Fruit fly (Drosophila melanogaster): ENCODE results near the gene FRG1.

The FRG1 gene

DNA sequence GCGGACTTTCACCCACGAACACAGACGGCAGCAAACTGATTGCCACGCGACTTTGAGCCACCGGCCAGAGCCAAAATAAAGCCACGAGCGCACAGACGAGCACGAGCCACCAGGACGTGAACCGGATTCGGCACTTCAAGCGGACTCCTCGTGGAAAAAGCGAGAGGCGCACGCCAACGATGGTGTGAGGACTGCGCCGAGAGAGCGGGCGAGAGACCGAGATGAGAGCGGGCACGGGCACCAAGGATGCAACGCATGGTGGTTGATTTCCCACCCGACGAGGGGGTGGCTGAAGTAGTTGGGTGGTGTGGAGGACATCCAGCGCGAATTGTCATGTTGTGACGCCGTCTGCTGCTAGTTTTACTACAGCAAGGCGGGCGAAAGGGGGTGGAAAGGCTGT lies 1.7 kb downstream of the FRG1 start, which contains the start of gene gogo:
TSS of gene gogo (minus strand) at position 39 of the 400 bp plus-strand sequence.
- no peak for TF ChIP-seq CG5204 (GFP tag; optimal IDR thresholded peaks at IDR 0.05)
- TF ChIP-seq cic (GFP tag; optimal IDR thresholded peaks at IDR 0.05) = no peak
- TF ChIP-seq CG33017 (tag; optimal IDR thresholded peaks at IDR 0.05) = no peak
- TF ChIP-seq CG7101 (tag; optimal IDR thresholded peaks at IDR 0.05) = no peak
- no peak for TF ChIP-seq ovo (GFP tag; optimal IDR thresholded peaks at IDR 0.05)
- no peak for TF ChIP-seq Crg-1 (GFP tag; optimal IDR thresholded peaks at IDR 0.05)
- TF ChIP-seq toe (GFP tag; optimal IDR thresholded peaks at IDR 0.05) = no peak
- TF ChIP-seq Clk (GFP tag; optimal IDR thresholded peaks at IDR 0.05) = no peak
- no peak for TF ChIP-seq tj (GFP tag; optimal IDR thresholded peaks at IDR 0.05)
- TF ChIP-seq CG1620 (GFP tag; optimal IDR thresholded peaks at IDR 0.05) = no peak
- TF ChIP-seq Mnt (GFP tag; optimal IDR thresholded peaks at IDR 0.05) = no peak
- no peak for TF ChIP-seq Hr96 (GFP tag; optimal IDR thresholded peaks at IDR 0.05)

DNA sequence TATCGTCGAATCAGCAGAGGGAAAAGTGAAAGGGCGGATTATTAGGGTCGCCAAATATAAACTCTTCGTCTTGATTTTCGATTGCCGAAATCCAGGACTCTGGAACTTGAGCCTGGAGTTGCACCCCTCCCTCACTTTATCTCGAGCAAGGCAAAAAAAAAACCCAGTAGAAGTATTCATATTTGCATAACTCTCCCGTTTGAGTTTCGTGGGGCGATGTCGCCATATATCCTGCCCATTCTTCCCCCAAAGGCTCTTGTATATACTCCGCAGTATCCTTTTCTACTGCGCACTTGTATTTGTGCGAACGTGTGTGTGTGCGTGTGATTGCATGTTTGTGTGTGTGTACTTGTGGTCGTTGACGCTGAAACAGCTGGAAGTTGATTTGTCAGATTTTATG lies 9.7 kb downstream of the FRG1 start:
- TF ChIP-seq CG11617 (GFP tag; optimal IDR thresholded peaks at IDR 0.05) (no peak), CG33017 (tag; optimal IDR thresholded peaks at IDR 0.05) (no peak), CG14711 (tag; optimal IDR thresholded peaks at IDR 0.05) (no peak), CG5204 (GFP tag; optimal IDR thresholded peaks at IDR 0.05) (no peak), CG7045 (GFP tag; optimal IDR thresholded peaks at IDR 0.05) (no peak), Crg-1 (GFP tag; optimal IDR thresholded peaks at IDR 0.05) (no peak), CG7101 (tag; optimal IDR thresholded peaks at IDR 0.05) (no peak), bab1 (GFP tag; optimal IDR thresholded peaks at IDR 0.05) (no peak), kay (GFP tag; ENCODE audit: borderline replicate concordance) (no peak), cnc (optimal IDR thresholded peaks at IDR 0.05) (no peak), cic (GFP tag; optimal IDR thresholded peaks at IDR 0.05) (no peak), CG12768 (GFP tag; optimal IDR thresholded peaks at IDR 0.05) (no peak), pad (GFP tag; optimal IDR thresholded peaks at IDR 0.05) (no peak), Mnt (GFP tag; optimal IDR thresholded peaks at IDR 0.05) (no peak), tj (GFP tag; optimal IDR thresholded peaks at IDR 0.05) (no peak), ovo (GFP tag; optimal IDR thresholded peaks at IDR 0.05) (no peak), Hr96 (GFP tag; optimal IDR thresholded peaks at IDR 0.05) (no peak)

DNA sequence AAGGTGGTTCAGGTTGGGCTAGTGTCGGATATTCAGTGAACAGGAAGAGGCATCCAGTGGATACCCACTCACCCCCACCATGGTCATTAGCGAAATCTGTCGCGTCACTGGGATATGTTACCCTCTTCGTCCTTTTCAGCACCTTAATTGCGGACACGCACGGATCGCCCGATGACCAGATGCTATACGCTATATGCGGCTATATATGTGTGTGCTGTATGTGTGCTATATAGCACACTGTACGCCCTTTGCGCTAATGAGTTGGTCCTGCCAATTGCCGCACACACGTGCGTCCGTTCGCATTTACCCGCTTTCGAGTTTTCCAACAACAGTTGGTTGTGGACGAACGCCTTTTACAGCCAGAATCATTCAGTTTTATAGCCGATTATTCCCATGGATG lies 15.5 kb downstream of the FRG1 start:
- TF ChIP-seq CG11617 (GFP tag; optimal IDR thresholded peaks at IDR 0.05) (no peak), Crg-1 (GFP tag; optimal IDR thresholded peaks at IDR 0.05) (no peak), cnc (optimal IDR thresholded peaks at IDR 0.05) (no peak), CG14711 (tag; optimal IDR thresholded peaks at IDR 0.05) (no peak), pad (GFP tag; optimal IDR thresholded peaks at IDR 0.05) (no peak), CG12768 (GFP tag; optimal IDR thresholded peaks at IDR 0.05) (no peak), CG1620 (GFP tag; optimal IDR thresholded peaks at IDR 0.05) (no peak), Hr96 (GFP tag; optimal IDR thresholded peaks at IDR 0.05) (no peak), tj (GFP tag; optimal IDR thresholded peaks at IDR 0.05) (no peak), CG7101 (tag; optimal IDR thresholded peaks at IDR 0.05) (no peak), CG5204 (GFP tag; optimal IDR thresholded peaks at IDR 0.05) (no peak), Mnt (GFP tag; optimal IDR thresholded peaks at IDR 0.05) (no peak)

DNA sequence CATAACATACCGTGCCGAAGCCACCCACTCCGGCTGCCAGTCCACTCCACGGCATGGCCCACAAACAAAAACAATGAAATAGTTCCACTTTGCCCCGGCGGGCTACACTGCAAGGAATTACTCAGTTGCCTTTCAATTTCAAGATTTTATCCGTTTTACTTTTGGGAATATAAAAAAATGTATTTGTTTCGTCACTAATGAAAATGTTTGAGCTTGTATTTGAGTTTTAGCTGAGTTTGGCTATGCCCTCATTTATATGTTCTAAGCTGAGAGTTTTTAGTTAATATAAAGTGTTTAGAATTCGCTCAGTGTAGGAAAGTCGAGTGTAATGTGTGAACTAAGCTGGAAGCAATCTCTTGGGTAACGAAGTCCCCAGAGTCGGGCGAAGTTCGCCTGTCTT lies 20.2 kb downstream of the FRG1 start:
- TF ChIP-seq CG5204 (GFP tag; optimal IDR thresholded peaks at IDR 0.05) = no peak
- no peak for TF ChIP-seq CG14711 (tag; optimal IDR thresholded peaks at IDR 0.05)
- no peak for TF ChIP-seq CG7101 (tag; optimal IDR thresholded peaks at IDR 0.05)
- TF ChIP-seq Crg-1 (GFP tag; optimal IDR thresholded peaks at IDR 0.05) = no peak
- TF ChIP-seq CG1620 (GFP tag; optimal IDR thresholded peaks at IDR 0.05) = no peak
- TF ChIP-seq Hr96 (GFP tag; optimal IDR thresholded peaks at IDR 0.05) = no peak
- no peak for TF ChIP-seq pad (GFP tag; optimal IDR thresholded peaks at IDR 0.05)
- TF ChIP-seq kay (GFP tag; ENCODE audit: borderline replicate concordance) = no peak
- TF ChIP-seq CG33017 (tag; optimal IDR thresholded peaks at IDR 0.05) = no peak
- TF ChIP-seq toe (GFP tag; optimal IDR thresholded peaks at IDR 0.05) = no peak
- no peak for TF ChIP-seq ovo (GFP tag; optimal IDR thresholded peaks at IDR 0.05)
- TF ChIP-seq Mnt (GFP tag; optimal IDR thresholded peaks at IDR 0.05) = no peak
- TF ChIP-seq CG7045 (GFP tag; optimal IDR thresholded peaks at IDR 0.05) = no peak
- TF ChIP-seq cnc (optimal IDR thresholded peaks at IDR 0.05) = no peak
- no peak for TF ChIP-seq CG12768 (GFP tag; optimal IDR thresholded peaks at IDR 0.05)
- TF ChIP-seq bab1 (GFP tag; optimal IDR thresholded peaks at IDR 0.05) = no peak

DNA sequence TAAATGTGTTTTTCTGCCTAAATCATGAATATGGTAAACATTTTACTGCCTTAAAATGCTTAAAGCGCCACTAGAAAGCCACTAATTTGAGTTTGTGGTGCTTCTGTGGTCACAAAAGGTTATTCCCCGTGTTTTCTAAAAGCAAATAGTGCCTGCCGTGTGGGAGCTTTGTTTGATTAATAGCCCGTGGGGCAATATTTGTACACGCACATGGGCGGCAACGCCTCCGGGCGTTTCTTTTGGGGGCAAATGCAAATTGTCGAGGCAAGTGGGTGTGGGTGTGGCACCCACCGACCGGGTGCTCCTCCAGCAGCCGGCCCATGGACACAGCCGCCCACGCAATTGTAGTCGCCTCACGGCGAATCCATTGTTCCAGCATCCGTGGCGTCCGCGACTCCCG lies 20.9 kb downstream of the FRG1 start:
- TF ChIP-seq CG5204 (GFP tag; optimal IDR thresholded peaks at IDR 0.05) = no peak
- TF ChIP-seq Clk (GFP tag; optimal IDR thresholded peaks at IDR 0.05) = no peak
- no peak for TF ChIP-seq cic (GFP tag; optimal IDR thresholded peaks at IDR 0.05)
- TF ChIP-seq pad (GFP tag; optimal IDR thresholded peaks at IDR 0.05) = no peak
- no peak for TF ChIP-seq CG11617 (GFP tag; optimal IDR thresholded peaks at IDR 0.05)
- no peak for TF ChIP-seq cnc (optimal IDR thresholded peaks at IDR 0.05)
- no peak for TF ChIP-seq Mnt (GFP tag; optimal IDR thresholded peaks at IDR 0.05)
- TF ChIP-seq Crg-1 (GFP tag; optimal IDR thresholded peaks at IDR 0.05) = no peak

DNA sequence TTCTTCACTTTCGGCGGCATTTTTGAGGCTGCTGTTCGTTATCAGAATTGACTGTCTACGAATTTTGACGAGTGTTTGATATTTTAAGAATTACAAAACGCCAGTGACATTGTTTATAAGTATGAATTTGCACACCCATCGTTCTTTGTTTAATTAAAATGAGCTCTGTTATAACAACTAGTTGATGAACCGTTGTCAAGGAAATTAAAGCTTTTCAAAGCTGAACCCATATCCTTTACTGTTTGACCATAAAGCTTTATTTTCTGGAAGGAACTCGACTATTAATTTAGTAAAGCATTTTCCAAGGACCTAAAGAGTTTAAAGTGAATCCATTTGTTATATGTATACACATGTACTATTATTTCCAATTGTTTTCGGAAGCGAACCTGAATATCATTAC lies 21.5 kb downstream of the FRG1 start, which contains the start of gene CG17122:
TSS of gene CG17122 (minus strand) at position 101 of the 400 bp plus-strand sequence.
- TF ChIP-seq CG33017 (tag; optimal IDR thresholded peaks at IDR 0.05) (no peak), cnc (optimal IDR thresholded peaks at IDR 0.05) (no peak), pad (GFP tag; optimal IDR thresholded peaks at IDR 0.05) (no peak), CG14711 (tag; optimal IDR thresholded peaks at IDR 0.05) (no peak), toe (GFP tag; optimal IDR thresholded peaks at IDR 0.05) (no peak)

DNA sequence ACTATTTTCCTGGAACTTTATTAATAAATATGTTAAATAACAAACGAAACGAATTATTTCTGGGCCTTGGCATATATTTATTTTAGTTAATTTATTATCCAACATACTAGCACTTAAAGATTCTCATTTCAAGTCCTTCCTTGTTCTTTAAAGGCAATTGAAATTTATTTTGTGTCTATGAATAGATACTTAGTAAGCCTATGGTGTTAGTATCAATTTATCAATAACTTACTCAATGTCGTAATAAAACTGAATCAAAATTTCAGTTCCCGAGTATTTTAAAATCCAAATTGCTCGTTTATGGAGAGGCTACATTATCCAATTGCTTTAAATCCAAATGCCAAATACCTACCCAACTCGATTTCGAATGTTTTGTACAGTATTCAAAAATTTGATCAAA lies 31.3 kb downstream of the FRG1 start, which contains the start of gene CG32228:
TSS of gene CG32228 (plus strand) at position 301 of the 400 bp plus-strand sequence.
- no peak for TF ChIP-seq CG33017 (tag; optimal IDR thresholded peaks at IDR 0.05)
- no peak for TF ChIP-seq CG14711 (tag; optimal IDR thresholded peaks at IDR 0.05)
- no peak for TF ChIP-seq CG11617 (GFP tag; optimal IDR thresholded peaks at IDR 0.05)
- TF ChIP-seq CG5204 (GFP tag; optimal IDR thresholded peaks at IDR 0.05) = no peak
- no peak for TF ChIP-seq Mnt (GFP tag; optimal IDR thresholded peaks at IDR 0.05)
- TF ChIP-seq cic (GFP tag; optimal IDR thresholded peaks at IDR 0.05) = no peak
- TF ChIP-seq ovo (GFP tag; optimal IDR thresholded peaks at IDR 0.05) = no peak
